Worm (Caenorhabditis elegans) whole organism, midembryonic: ENCODE results near the gene D2021.4.

Experiments used
- cog-1 ChIP-seq: sonication (generic microtip); optimal IDR thresholded peaks from 2 replicates; lab custom pipeline; 2016; ENCODE audit warnings: missing genetic modification characterization, missing compliant biosample characterization
- flt-1 ChIP-seq: fragments of 200-800 bp; sonication (Bioruptor generic); IDR thresholded peaks from 2 replicates; pipeline ENCODE4 v1.3.6; 2022; ENCODE audit warnings: missing genetic modification characterization, missing compliant biosample characterization
- klf-2 ChIP-seq: fragments of 200-800 bp; sonication (Bioruptor generic); conservative IDR thresholded peaks from 2 replicates; pipeline ENCODE4 v1.3.6; 2022; ENCODE audit warnings: missing genetic modification reagents, missing genetic modification characterization, missing compliant biosample characterization
- med-1 ChIP-seq: sonication (generic microtip); optimal IDR thresholded peaks from 2 replicates; lab custom pipeline; 2017; ENCODE audit warnings: missing genetic modification characterization, mild to moderate bottlenecking, missing compliant biosample characterization, antibody characterized with exemption, missing genetic modification reagents; ENCODE audit not compliant: insufficient read depth
- tab-1 ChIP-seq: fragments of 200-800 bp; sonication (Bioruptor generic); IDR thresholded peaks from 2 replicates; pipeline ENCODE4 v1.3.6; 2022; ENCODE audit warnings: missing genetic modification characterization, missing compliant biosample characterization
- ztf-29 ChIP-seq: fragments of 200-800 bp; sonication (Bioruptor generic); IDR thresholded peaks from 2 replicates; pipeline ENCODE4 v1.3.6; 2022; ENCODE audit warnings: missing genetic modification reagents, missing genetic modification characterization, missing compliant biosample characterization

DNA sequence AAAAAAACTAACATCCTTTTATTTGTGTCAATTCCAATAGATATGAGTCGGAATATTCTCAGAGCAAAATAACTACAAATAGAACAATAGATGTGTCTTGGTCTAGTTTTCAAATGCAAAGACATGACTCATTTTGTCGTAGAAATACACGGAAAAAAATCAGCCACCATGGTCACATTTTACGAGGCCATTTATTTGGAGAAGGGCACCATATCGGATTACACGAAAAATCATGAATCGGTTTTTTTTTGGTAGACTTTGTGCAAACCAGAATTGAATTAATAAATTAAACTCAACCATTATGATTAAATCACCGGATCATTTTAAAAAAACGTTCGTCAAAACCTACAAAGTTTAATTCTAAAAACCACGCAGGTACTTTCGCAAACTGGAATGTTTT, 28.5 kb downstream of the D2021.4 start, which contains the start of gene H03E18.2:
- TF ChIP-seq klf-2 (GFP tag; lab: Robert Waterston, UW) (no peak), cog-1 (tag; lab: Kevin White, UChicago) (no peak), ztf-29 (GFP tag; lab: Robert Waterston, UW) (no peak), flt-1 (GFP tag; lab: Robert Waterston, UW) (no peak), tab-1 (GFP tag; lab: Robert Waterston, UW) (no peak), med-1 (no peak)
